Worm (Caenorhabditis elegans) whole organism, mixed stage, embryonic: Measurements from ENCODE around the gene ntr-2.

ENCODE experiments used
- elt-1 ChIP-seq: sonication (generic microtip); optimal IDR thresholded peaks from 2 replicates; lab custom pipeline; 2017; ENCODE audit warnings: missing genetic modification characterization, mild to moderate bottlenecking, missing compliant biosample characterization, antibody characterized with exemption, moderate library complexity, borderline replicate concordance; ENCODE audit not compliant: insufficient read depth
- flh-1 ChIP-seq: fragments of 200-800 bp; sonication (Bioruptor generic); optimal IDR thresholded peaks from 2 replicates; lab custom pipeline; 2018; ENCODE audit warnings: mild to moderate bottlenecking, missing genetic modification characterization, moderate library complexity, missing compliant biosample characterization
- lsy-2 ChIP-seq: fragments of 150-350 bp; optimal IDR thresholded peaks from 2 replicates; lab custom pipeline; 2014; ENCODE audit warnings: missing biosample characterization, missing genetic modification characterization
- mab-5 ChIP-seq: fragments of 150-350 bp; optimal IDR thresholded peaks from 2 replicates; lab custom pipeline; 2014; ENCODE audit warnings: missing biosample characterization, missing genetic modification characterization
- mep-1 ChIP-seq: fragments of 150-350 bp; optimal IDR thresholded peaks from 2 replicates; lab custom pipeline; 2017; ENCODE audit warnings: missing biosample characterization, missing genetic modification reagents, missing genetic modification characterization, inconsistent platforms
- mls-2 ChIP-seq: sonication (generic microtip); optimal IDR thresholded peaks from 2 replicates; lab custom pipeline; 2016; ENCODE audit warnings: mild to moderate bottlenecking, missing genetic modification characterization, moderate library complexity, missing compliant biosample characterization
- nhr-237 ChIP-seq: fragments of 150-350 bp; optimal IDR thresholded peaks from 2 replicates; lab custom pipeline; 2014; ENCODE audit warnings: missing biosample characterization, missing genetic modification characterization
- pha-4 ChIP-seq: fragments of 150-350 bp; optimal IDR thresholded peaks from 2 replicates; lab custom pipeline; 2018; ENCODE audit warnings: missing biosample characterization, missing genetic modification reagents, missing genetic modification characterization
- snpc-4 ChIP-seq: fragments of 150-350 bp; optimal IDR thresholded peaks from 2 replicates; lab custom pipeline; 2014; ENCODE audit warnings: missing biosample characterization, missing genetic modification characterization
- sptf-1 ChIP-seq: sonication (generic microtip); optimal IDR thresholded peaks from 2 replicates; lab custom pipeline; 2017; ENCODE audit warnings: mild to moderate bottlenecking, missing genetic modification characterization, moderate library complexity, missing compliant biosample characterization
- unc-120 ChIP-seq: sonication (generic microtip); optimal IDR thresholded peaks from 2 replicates; lab custom pipeline; 2017; ENCODE audit warnings: missing genetic modification characterization, missing compliant biosample characterization; ENCODE audit not compliant: poor library complexity, severe bottlenecking
- unc-39 ChIP-seq: fragments of 150-350 bp; optimal IDR thresholded peaks from 2 replicates; lab custom pipeline; 2014; ENCODE audit warnings: missing biosample characterization, missing genetic modification characterization
- zip-8 ChIP-seq: fragments of 150-350 bp; optimal IDR thresholded peaks from 2 replicates; lab custom pipeline; 2014; ENCODE audit warnings: missing biosample characterization, missing genetic modification characterization
- ztf-11 ChIP-seq: fragments of 150-350 bp; optimal IDR thresholded peaks from 2 replicates; lab custom pipeline; 2014; ENCODE audit warnings: missing biosample characterization, missing genetic modification characterization

DNA sequence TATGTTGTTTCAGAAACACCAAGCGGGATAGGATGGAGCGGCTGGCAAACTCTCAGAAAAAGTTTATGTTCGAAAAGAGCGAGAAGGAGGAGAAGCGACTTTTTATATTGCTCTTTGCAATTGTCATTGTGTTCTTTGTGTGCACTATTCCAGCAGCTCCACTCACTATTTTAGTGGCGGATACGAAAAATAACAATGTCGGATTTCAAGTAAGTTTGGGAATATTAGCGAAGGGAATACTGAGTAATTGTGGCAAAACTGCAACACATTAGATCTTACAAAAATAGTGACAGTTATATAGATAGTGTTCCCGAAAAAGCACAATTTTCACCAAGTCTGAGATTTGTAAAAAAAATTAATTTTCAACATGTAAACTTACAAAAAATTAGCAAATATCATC lies 6.0 kb downstream of the ntr-2 start:
- TF ChIP-seq mab-5 (tag; lab: Kevin White, UChicago) (no peak), pha-4 (no peak), snpc-4 (tag; lab: Kevin White, UChicago) (no peak), unc-120 (no peak), unc-39 (tag; lab: Kevin White, UChicago) (no peak), nhr-237 (no peak), zip-8 (tag; lab: Kevin White, UChicago) (no peak), lsy-2 (no peak), sptf-1 (tag; lab: Kevin White, UChicago) (no peak), elt-1 (tag; lab: Kevin White, UChicago) (no peak), ztf-11 (no peak), mep-1 (tag; lab: Kevin White, UChicago) (no peak), flh-1 (GFP tag; lab: Kevin White, UChicago) (no peak), mls-2 (tag; lab: Kevin White, UChicago) (no peak)
